Worm (Caenorhabditis elegans) whole organism, L3 larva: ENCODE measurements around the gene Y43F8B.7.

Experiments used
- aly-2 ChIP-seq: fragments of 150-350 bp; optimal IDR thresholded peaks from 2 replicates; lab custom pipeline; 2014; ENCODE audit warnings: missing biosample characterization, missing genetic modification characterization
- ceh-82 ChIP-seq: fragments of 150-350 bp; optimal IDR thresholded peaks from 2 replicates; lab custom pipeline; 2014; ENCODE audit warnings: missing biosample characterization, missing genetic modification characterization
- mdl-1 ChIP-seq: fragments of 150-350 bp; optimal IDR thresholded peaks from 2 replicates; lab custom pipeline; 2014; ENCODE audit warnings: missing biosample characterization, missing genetic modification characterization
- nfya-1 ChIP-seq: sonication (generic microtip); optimal IDR thresholded peaks from 2 replicates; lab custom pipeline; 2017; ENCODE audit warnings: missing genetic modification characterization, mild to moderate bottlenecking, missing compliant biosample characterization, antibody characterized with exemption, moderate library complexity; ENCODE audit not compliant: insufficient read depth
- nhr-11 ChIP-seq: fragments of 150-350 bp; optimal IDR thresholded peaks from 2 replicates; lab custom pipeline; 2014; ENCODE audit warnings: missing biosample characterization, missing genetic modification characterization
- nhr-12 ChIP-seq: fragments of 150-350 bp; optimal IDR thresholded peaks from 2 replicates; lab custom pipeline; 2014; ENCODE audit warnings: missing biosample characterization, missing genetic modification characterization
- nhr-237 ChIP-seq: fragments of 150-350 bp; optimal IDR thresholded peaks from 2 replicates; lab custom pipeline; 2014; ENCODE audit warnings: missing biosample characterization, missing genetic modification characterization
- nhr-28 ChIP-seq: fragments of 150-350 bp; optimal IDR thresholded peaks from 2 replicates; lab custom pipeline; 2014; ENCODE audit warnings: missing biosample characterization, missing genetic modification characterization
- nhr-77 ChIP-seq: fragments of 150-350 bp; optimal IDR thresholded peaks from 2 replicates; lab custom pipeline; 2014; ENCODE audit warnings: missing biosample characterization, missing genetic modification characterization
- pha-4 ChIP-seq: fragments of 150-350 bp; optimal IDR thresholded peaks from 2 replicates; lab custom pipeline; 2014; ENCODE audit warnings: missing biosample characterization, missing genetic modification reagents, missing genetic modification characterization
- snpc-4 ChIP-seq: fragments of 150-350 bp; optimal IDR thresholded peaks from 2 replicates; lab custom pipeline; 2014; ENCODE audit warnings: missing biosample characterization, missing genetic modification characterization
- unc-39 ChIP-seq: sonication (generic microtip); optimal IDR thresholded peaks from 4 replicates; lab custom pipeline; 2017; ENCODE audit warnings: missing biosample characterization, missing genetic modification characterization

ce11 chrV:19455650-19456049, 34.9 kb upstream of the Y43F8B.7 start, which contains the start of the genes Y43F8B.13 and Y43F8B.14:
- no peak for TF ChIP-seq nhr-28 (tag; lab: Kevin White, UChicago)
- TF ChIP-seq mdl-1 (tag; lab: Kevin White, UChicago) = no peak
- TF ChIP-seq nhr-77 (tag; lab: Kevin White, UChicago) = no peak
- no peak for TF ChIP-seq nhr-237 (tag; lab: Kevin White, UChicago)
- no peak for TF ChIP-seq pha-4 (tag; lab: Kevin White, UChicago)
- TF ChIP-seq snpc-4 (tag; lab: Kevin White, UChicago) = no peak
- no peak for TF ChIP-seq unc-39 (tag; lab: Kevin White, UChicago)
- TF ChIP-seq aly-2 (tag; lab: Kevin White, UChicago) = no peak
- TF ChIP-seq ceh-82 (tag; lab: Kevin White, UChicago) = no peak
- no peak for TF ChIP-seq nhr-11 (tag; lab: Kevin White, UChicago)
- TF ChIP-seq nfya-1 = no peak
- no peak for TF ChIP-seq nhr-12 (tag; lab: Kevin White, UChicago)
